Fruit fly (Drosophila melanogaster) whole organism, embryonic: ENCODE measurements around the gene ND-24L.
A peak's percentile ranks its signal among the peaks of the same experiment; 100 is the strongest.

Source experiments
- CG11247 ChIP-seq: fragments of 200-800 bp; sonication (Bioruptor generic); IDR thresholded peaks from 2 replicates; pipeline ENCODE4 v1.3.6; 2022; ENCODE audit warnings: missing biosample characterization, missing genetic modification characterization
- CG12236 ChIP-seq: fragments of 200-800 bp; sonication (Bioruptor generic); optimal IDR thresholded peaks from 2 replicates; lab custom pipeline; 2016; ENCODE audit warnings: missing biosample characterization, missing genetic modification characterization
- CG13894 ChIP-seq: fragments of 200-800 bp; sonication (Bioruptor generic); optimal IDR thresholded peaks from 3 replicates; lab custom pipeline; 2018; ENCODE audit warnings: missing biosample characterization, mild to moderate bottlenecking, missing genetic modification characterization, moderate library complexity
- CG14667 ChIP-seq: fragments of 200-800 bp; sonication (Bioruptor generic); IDR thresholded peaks from 2 replicates; pipeline ENCODE4 v1.3.6; 2022; ENCODE audit warnings: missing biosample characterization, missing genetic modification characterization
- CG15269 ChIP-seq: fragments of 200-800 bp; sonication (Bioruptor generic); optimal IDR thresholded peaks from 2 replicates; lab custom pipeline; 2018; ENCODE audit warnings: missing biosample characterization, mild to moderate bottlenecking, missing genetic modification characterization, moderate library complexity
- CG16813 ChIP-seq: fragments of 200-800 bp; sonication (Bioruptor generic); IDR thresholded peaks from 3 replicates; pipeline ENCODE4 v1.3.6; 2022; ENCODE audit warnings: missing biosample characterization, missing genetic modification characterization; ENCODE audit not compliant: partially characterized antibody
- CG17912 ChIP-seq: fragments of 200-800 bp; sonication (Bioruptor generic); optimal IDR thresholded peaks from 2 replicates; lab custom pipeline; 2018; ENCODE audit warnings: missing biosample characterization, mild to moderate bottlenecking, missing genetic modification characterization
- CG18599 ChIP-seq: fragments of 200-800 bp; sonication (Bioruptor generic); optimal IDR thresholded peaks from 3 replicates; lab custom pipeline; 2017; ENCODE audit warnings: missing biosample characterization, missing genetic modification characterization, mild to moderate bottlenecking, moderate library complexity, missing genetic modification reagents
- CG30403 ChIP-seq: fragments of 200-800 bp; sonication (Bioruptor generic); optimal IDR thresholded peaks from 3 replicates; lab custom pipeline; 2016; ENCODE audit warnings: missing biosample characterization, missing genetic modification characterization
- CG31365 ChIP-seq: fragments of 200-800 bp; sonication (Bioruptor generic); optimal IDR thresholded peaks from 2 replicates; lab custom pipeline; 2018; ENCODE audit warnings: missing biosample characterization, mild to moderate bottlenecking, missing genetic modification characterization
- CG34376 ChIP-seq: fragments of 200-800 bp; sonication (Bioruptor generic); optimal IDR thresholded peaks from 2 replicates; lab custom pipeline; 2018; ENCODE audit warnings: missing biosample characterization, mild to moderate bottlenecking, missing genetic modification characterization
- CG43689 ChIP-seq: fragments of 200-800 bp; sonication (Bioruptor generic); IDR thresholded peaks from 2 replicates; pipeline ENCODE4 v1.3.6; 2022; ENCODE audit warnings: missing biosample characterization, missing genetic modification characterization
- CG4730 ChIP-seq: fragments of 200-800 bp; sonication (Bioruptor generic); IDR thresholded peaks from 2 replicates; pipeline ENCODE4 v1.3.6; 2022; ENCODE audit warnings: missing biosample characterization, missing genetic modification characterization
- CG6683 ChIP-seq: fragments of 200-800 bp; sonication (Bioruptor generic); optimal IDR thresholded peaks from 2 replicates; lab custom pipeline; 2017; ENCODE audit warnings: missing biosample characterization, mild to moderate bottlenecking, missing genetic modification characterization, missing genetic modification reagents
- CG6689 ChIP-seq: fragments of 200-800 bp; sonication (Bioruptor generic); IDR thresholded peaks from 2 replicates; pipeline ENCODE4 v1.3.6; 2022; ENCODE audit warnings: missing biosample characterization, missing genetic modification characterization
- CG8924 ChIP-seq: fragments of 200-800 bp; optimal IDR thresholded peaks from 3 replicates; lab custom pipeline; 2019; ENCODE audit warnings: missing biosample characterization, mild to moderate bottlenecking, missing genetic modification characterization, moderate library complexity
- CG9609 ChIP-seq: fragments of 200-800 bp; sonication (Bioruptor generic); optimal IDR thresholded peaks from 3 replicates; lab custom pipeline; 2016; ENCODE audit warnings: missing biosample characterization, missing genetic modification characterization
- CG9817 ChIP-seq: fragments of 200-800 bp; sonication (Bioruptor generic); optimal IDR thresholded peaks from 2 replicates; lab custom pipeline; 2018; ENCODE audit warnings: missing biosample characterization, mild to moderate bottlenecking, missing genetic modification characterization, moderate library complexity
- Dref ChIP-seq: fragments of 200-800 bp; sonication (Bioruptor generic); IDR thresholded peaks from 2 replicates; pipeline ENCODE4 v1.3.6; 2022; ENCODE audit warnings: missing biosample characterization, missing genetic modification characterization
- H2.0 ChIP-seq: fragments of 200-800 bp; sonication (Bioruptor generic); IDR thresholded peaks from 2 replicates; pipeline ENCODE4 v1.3.6; 2022; ENCODE audit warnings: missing biosample characterization, missing genetic modification characterization
- HLH4C ChIP-seq: fragments of 200-800 bp; sonication (Bioruptor generic); IDR thresholded peaks from 3 replicates; pipeline ENCODE4 v1.3.6; 2022; ENCODE audit warnings: missing biosample characterization, missing genetic modification characterization; ENCODE audit not compliant: partially characterized antibody
- Hmx ChIP-seq: fragments of 200-800 bp; sonication (Bioruptor generic); optimal IDR thresholded peaks from 2 replicates; lab custom pipeline; 2016; ENCODE audit warnings: missing biosample characterization, missing genetic modification characterization
- NK7.1 ChIP-seq: fragments of 200-800 bp; sonication (Bioruptor generic); optimal IDR thresholded peaks from 3 replicates; lab custom pipeline; 2016; ENCODE audit warnings: missing biosample characterization, missing genetic modification characterization
- Nf-YA ChIP-seq: fragments of 200-800 bp; sonication (Bioruptor generic); IDR thresholded peaks from 2 replicates; pipeline ENCODE4 v1.3.6; 2022; ENCODE audit warnings: missing biosample characterization, missing genetic modification characterization
- PHDP ChIP-seq: fragments of 200-800 bp; sonication (Bioruptor generic); optimal IDR thresholded peaks from 3 replicates; lab custom pipeline; 2018; ENCODE audit warnings: missing biosample characterization, mild to moderate bottlenecking, missing genetic modification characterization, moderate library complexity
- Pdp1 ChIP-seq, 2 experiments: fragments of 200-800 bp; sonication (Bioruptor generic); optimal IDR thresholded peaks; 3 replicates each; lab custom pipeline; 2016; ENCODE audit warnings: missing biosample characterization in 2 of 2, missing genetic modification characterization in 2 of 2, mild to moderate bottlenecking in 1 of 2, moderate library complexity in 1 of 2
- Ptx1 ChIP-seq: fragments of 200-800 bp; sonication (Bioruptor generic); IDR thresholded peaks from 2 replicates; pipeline ENCODE4 v1.3.6; 2022; ENCODE audit warnings: missing biosample characterization, missing genetic modification characterization
- Scr ChIP-seq: fragments of 200-800 bp; sonication (Bioruptor generic); IDR thresholded peaks from 2 replicates; pipeline ENCODE4 v1.3.6; 2022; ENCODE audit warnings: missing biosample characterization, missing genetic modification characterization; ENCODE audit not compliant: partially characterized antibody
- Sin3A ChIP-seq: fragments of >200 bp; optimal IDR thresholded peaks from 2 replicates; lab custom pipeline; 2018
- Spps ChIP-seq: fragments of 200-800 bp; sonication (Bioruptor generic); optimal IDR thresholded peaks from 2 replicates; lab custom pipeline; 2018; ENCODE audit warnings: missing biosample characterization, mild to moderate bottlenecking, missing genetic modification characterization
- Sry-δ ChIP-seq: fragments of 200-800 bp; sonication (Bioruptor generic); optimal IDR thresholded peaks from 2 replicates; lab custom pipeline; 2016; ENCODE audit warnings: missing biosample characterization, missing genetic modification characterization
- TFAM ChIP-seq: fragments of 200-800 bp; sonication (Bioruptor generic); optimal IDR thresholded peaks from 2 replicates; lab custom pipeline; 2017; ENCODE audit warnings: missing biosample characterization, missing genetic modification characterization, inconsistent platforms
- btn ChIP-seq: fragments of 200-800 bp; sonication (Bioruptor generic); optimal IDR thresholded peaks from 2 replicates; lab custom pipeline; 2016; ENCODE audit warnings: missing biosample characterization, missing genetic modification characterization
- cas ChIP-seq: fragments of 200-800 bp; sonication (Bioruptor generic); IDR thresholded peaks from 2 replicates; pipeline ENCODE4 v1.3.6; 2022; ENCODE audit warnings: missing biosample characterization, missing genetic modification characterization
- danr ChIP-seq: fragments of 200-800 bp; sonication (Bioruptor generic); IDR thresholded peaks from 2 replicates; pipeline ENCODE4 v1.3.6; 2022; ENCODE audit warnings: missing biosample characterization, missing genetic modification characterization
- ems ChIP-seq: fragments of 200-800 bp; sonication (Bioruptor generic); optimal IDR thresholded peaks from 3 replicates; lab custom pipeline; 2016; ENCODE audit warnings: missing biosample characterization, missing genetic modification characterization
- fd96Cb ChIP-seq: fragments of 200-800 bp; sonication (Bioruptor generic); optimal IDR thresholded peaks from 2 replicates; lab custom pipeline; 2018; ENCODE audit warnings: missing biosample characterization, mild to moderate bottlenecking, missing genetic modification characterization, moderate library complexity
- hb ChIP-seq: fragments of 200-800 bp; sonication (Bioruptor generic); IDR thresholded peaks from 3 replicates; pipeline ENCODE4 v1.3.6; 2022; ENCODE audit warnings: missing biosample characterization, missing genetic modification characterization; ENCODE audit not compliant: partially characterized antibody
- her ChIP-seq: fragments of 200-800 bp; sonication (Bioruptor generic); optimal IDR thresholded peaks from 2 replicates; lab custom pipeline; 2016; ENCODE audit warnings: missing biosample characterization, missing genetic modification characterization
- ind ChIP-seq: fragments of 200-800 bp; sonication (Bioruptor generic); optimal IDR thresholded peaks from 3 replicates; lab custom pipeline; 2016; ENCODE audit warnings: missing biosample characterization, missing genetic modification characterization
- jing ChIP-seq: fragments of 200-800 bp; sonication (Bioruptor generic); optimal IDR thresholded peaks from 2 replicates; lab custom pipeline; 2018; ENCODE audit warnings: missing biosample characterization, mild to moderate bottlenecking, missing genetic modification characterization
- jumu ChIP-seq: fragments of 200-800 bp; sonication (Bioruptor generic); optimal IDR thresholded peaks from 3 replicates; lab custom pipeline; 2016; ENCODE audit warnings: missing biosample characterization, missing genetic modification characterization
- mirr ChIP-seq: fragments of 200-800 bp; sonication (Bioruptor generic); optimal IDR thresholded peaks from 3 replicates; lab custom pipeline; 2018; ENCODE audit warnings: missing biosample characterization, mild to moderate bottlenecking, missing genetic modification characterization
- nmo ChIP-seq: fragments of 200-800 bp; sonication (Bioruptor generic); optimal IDR thresholded peaks from 2 replicates; lab custom pipeline; 2018; ENCODE audit warnings: missing biosample characterization, mild to moderate bottlenecking, missing genetic modification characterization, moderate library complexity
- psq ChIP-seq: fragments of 200-800 bp; sonication (Bioruptor generic); optimal IDR thresholded peaks from 2 replicates; lab custom pipeline; 2017; ENCODE audit warnings: missing biosample characterization, missing genetic modification characterization
- ro ChIP-seq: fragments of 200-800 bp; sonication (Bioruptor generic); IDR thresholded peaks from 2 replicates; pipeline ENCODE4 v1.3.6; 2022; ENCODE audit warnings: missing biosample characterization, missing genetic modification characterization
- seq ChIP-seq: fragments of 200-800 bp; sonication (Bioruptor generic); IDR thresholded peaks from 2 replicates; pipeline ENCODE4 v1.3.6; 2022; ENCODE audit warnings: missing biosample characterization, missing genetic modification characterization
- sob ChIP-seq: fragments of 200-800 bp; sonication (Bioruptor generic); IDR thresholded peaks from 2 replicates; pipeline ENCODE4 v1.3.6; 2022; ENCODE audit warnings: missing biosample characterization, missing genetic modification characterization
- sqz ChIP-seq: fragments of 200-800 bp; sonication (Bioruptor generic); optimal IDR thresholded peaks from 3 replicates; lab custom pipeline; 2018; ENCODE audit warnings: missing biosample characterization, mild to moderate bottlenecking, missing genetic modification characterization
- trh ChIP-seq: fragments of 200-800 bp; sonication (Bioruptor generic); optimal IDR thresholded peaks from 2 replicates; lab custom pipeline; 2016; ENCODE audit warnings: missing biosample characterization, missing genetic modification characterization
- twi ChIP-seq: fragments of 200-800 bp; optimal IDR thresholded peaks from 2 replicates; lab custom pipeline; 2019; ENCODE audit warnings: missing biosample characterization, mild to moderate bottlenecking, missing genetic modification characterization, moderate library complexity
- unpg ChIP-seq: fragments of 200-800 bp; sonication (Bioruptor generic); optimal IDR thresholded peaks from 3 replicates; lab custom pipeline; 2018; ENCODE audit warnings: missing biosample characterization, mild to moderate bottlenecking, missing genetic modification characterization, moderate library complexity

Gene ND-24L

DNA sequence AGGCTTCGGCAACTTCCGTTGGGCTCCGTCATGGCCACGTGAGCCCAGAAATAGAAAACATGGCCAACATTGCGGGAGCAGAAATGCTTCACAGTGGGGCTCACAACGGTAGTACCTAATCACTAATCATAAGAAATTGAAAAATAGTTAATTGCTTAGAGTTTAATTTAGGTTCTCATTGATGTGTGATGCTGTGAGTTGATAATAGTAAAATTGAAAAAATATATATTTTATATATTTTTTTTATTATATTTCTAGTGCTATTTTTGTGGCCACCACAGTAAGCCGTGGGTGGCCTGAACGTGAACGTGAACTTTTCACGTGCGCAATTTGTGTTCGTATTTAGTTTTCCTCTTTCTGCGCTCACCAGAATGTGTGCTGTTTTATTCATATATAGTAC is 10.1 kb downstream of the ND-24L start (continued):
- TF ChIP-seq CG8924 (tag; lab: Kevin White, UChicago): peak; percentile 42
- peak; percentile 87 for TF ChIP-seq CG18599 (GFP tag; lab: Kevin White, UChicago)
- TF ChIP-seq mirr (GFP tag; lab: Kevin White, UChicago): no peak
- no peak for TF ChIP-seq Scr (GFP tag; lab: Robert Waterston, UW)
- TF ChIP-seq seq (GFP tag; lab: Robert Waterston, UW): 0 out of 2 replicates have a peak, but pooled peaks have one; percentile 22
- peak; percentile 45 for TF ChIP-seq CG14667 (GFP tag; lab: Robert Waterston, UW)
- TF ChIP-seq CG11247 (GFP tag; lab: Robert Waterston, UW): 0 out of 2 replicates have a peak, but pooled peaks have one; percentile 36
- peak; percentile 39 for TF ChIP-seq CG15269
- TF ChIP-seq Spps (tag; lab: Kevin White, UChicago): no peak
- no peak for TF ChIP-seq Sry-δ (GFP tag; lab: Kevin White, UChicago)
- no peak for TF ChIP-seq ems (GFP tag; lab: Kevin White, UChicago)
- no peak for TF ChIP-seq TFAM (GFP tag; lab: Kevin White, UChicago)
- TF ChIP-seq NK7.1 (GFP tag; lab: Kevin White, UChicago): no peak
- no peak for TF ChIP-seq Nf-YA
- TF ChIP-seq Dref: no peak
- TF ChIP-seq Ptx1 (GFP tag; lab: Robert Waterston, UW): peak; percentile 65
- TF ChIP-seq sob (GFP tag; lab: Robert Waterston, UW): 0 out of 2 replicates have a peak, but pooled peaks have one; percentile 20
- TF ChIP-seq jing (GFP tag; lab: Kevin White, UChicago): no peak
- TF ChIP-seq CG31365 (tag; lab: Kevin White, UChicago): no peak
- TF ChIP-seq CG12236: no peak
- no peak for TF ChIP-seq trh (GFP tag; lab: Kevin White, UChicago)
- peak; percentile 2 for TF ChIP-seq CG30403
- TF ChIP-seq psq (GFP tag; lab: Kevin White, UChicago): no peak
- no peak for TF ChIP-seq Pdp1 (GFP tag; optimal IDR thresholded peaks at IDR 0.05; lab: Kevin White, UChicago)
- TF ChIP-seq nmo (GFP tag; lab: Kevin White, UChicago): peak; percentile 14
- peak; percentile 28 for TF ChIP-seq fd96Cb
- peak; percentile 13 for TF ChIP-seq ind (GFP tag; lab: Kevin White, UChicago)
- peak; percentile 60 for TF ChIP-seq unpg (GFP tag; lab: Kevin White, UChicago)
- no peak for TF ChIP-seq CG17912 (GFP tag; lab: Kevin White, UChicago)
- TF ChIP-seq ro (GFP tag; lab: Robert Waterston, UW): no peak
- TF ChIP-seq PHDP (tag; lab: Kevin White, UChicago): peak; percentile 37
- no peak for TF ChIP-seq hb (GFP tag; lab: Robert Waterston, UW)
- no peak for TF ChIP-seq Hmx
- peak; percentile 70 for TF ChIP-seq CG6689
- TF ChIP-seq CG34376 (GFP tag; lab: Kevin White, UChicago): no peak
- no peak for TF ChIP-seq twi (tag; lab: Kevin White, UChicago)
- TF ChIP-seq jumu (GFP tag; lab: Kevin White, UChicago): no peak
- no peak for TF ChIP-seq H2.0 (GFP tag; lab: Robert Waterston, UW)
- no peak for TF ChIP-seq cas (GFP tag; lab: Robert Waterston, UW)
- no peak for TF ChIP-seq HLH4C
- no peak for TF ChIP-seq btn (GFP tag; lab: Kevin White, UChicago)
- TF ChIP-seq CG43689 (GFP tag; lab: Robert Waterston, UW): no peak
- no peak for TF ChIP-seq Sin3A
- no peak for TF ChIP-seq CG9609 (GFP tag; lab: Kevin White, UChicago)
- TF ChIP-seq CG16813 (GFP tag; lab: Robert Waterston, UW): no peak
- TF ChIP-seq CG6683 (GFP tag; lab: Kevin White, UChicago): peak; percentile 60
- peak; percentile 60 for TF ChIP-seq CG13894 (tag; lab: Kevin White, UChicago)
- no peak for TF ChIP-seq CG4730
- no peak for TF ChIP-seq sqz (GFP tag; lab: Kevin White, UChicago)
- no peak for TF ChIP-seq her (GFP tag; lab: Kevin White, UChicago)
- no peak for TF ChIP-seq danr
- TF ChIP-seq CG9817 (tag; lab: Kevin White, UChicago): peak; percentile 41
